Fruit fly (Drosophila melanogaster) whole organism, embryonic: ENCODE data around the gene CG6654.

Source experiments
- ATbp ChIP-seq: fragments of 200-800 bp; sonication (Bioruptor generic); optimal IDR thresholded peaks from 2 replicates; lab custom pipeline; 2017; ENCODE audit warnings: missing biosample characterization, mild to moderate bottlenecking, missing genetic modification characterization, missing genetic modification reagents
- Aef1 ChIP-seq: fragments of 200-800 bp; sonication (Bioruptor generic); IDR thresholded peaks from 3 replicates; pipeline ENCODE4 v1.3.6; 2022; ENCODE audit warnings: missing biosample characterization, missing genetic modification characterization
- CG15696 ChIP-seq: fragments of 200-800 bp; sonication (Bioruptor generic); optimal IDR thresholded peaks from 2 replicates; lab custom pipeline; 2019; ENCODE audit warnings: missing biosample characterization, mild to moderate bottlenecking, missing genetic modification characterization, moderate library complexity
- CG1602 ChIP-seq: fragments of 200-800 bp; sonication (Bioruptor generic); optimal IDR thresholded peaks from 3 replicates; lab custom pipeline; 2016; ENCODE audit warnings: missing biosample characterization, missing genetic modification characterization
- CG18262 ChIP-seq: fragments of 200-800 bp; optimal IDR thresholded peaks from 3 replicates; lab custom pipeline; 2019; ENCODE audit warnings: missing biosample characterization, mild to moderate bottlenecking, missing genetic modification characterization, moderate library complexity
- CG1832 ChIP-seq: fragments of 200-800 bp; sonication (Bioruptor generic); optimal IDR thresholded peaks from 2 replicates; lab custom pipeline; 2017; ENCODE audit warnings: missing biosample characterization, mild to moderate bottlenecking, missing genetic modification characterization, inconsistent platforms
- CG18476 ChIP-seq: fragments of 200-800 bp; sonication (Bioruptor generic); optimal IDR thresholded peaks from 2 replicates; lab custom pipeline; 2016; ENCODE audit warnings: missing biosample characterization, mild to moderate bottlenecking, missing genetic modification characterization
- CG2889 ChIP-seq: fragments of 200-800 bp; sonication (Bioruptor generic); IDR thresholded peaks from 3 replicates; pipeline ENCODE4 v1.3.6; 2022; ENCODE audit warnings: missing biosample characterization, missing genetic modification characterization
- CG34422 ChIP-seq: fragments of 200-800 bp; sonication (Bioruptor generic); IDR thresholded peaks from 3 replicates; pipeline ENCODE4 v1.3.6; 2022; ENCODE audit warnings: missing biosample characterization, missing genetic modification characterization
- CG3726 ChIP-seq: fragments of 200-800 bp; sonication (Bioruptor generic); IDR thresholded peaks from 3 replicates; pipeline ENCODE4, ENCODE4 v1.3.6; 2022; ENCODE audit warnings: missing biosample characterization, missing genetic modification characterization
- CG43689 ChIP-seq: fragments of 200-800 bp; sonication (Bioruptor generic); IDR thresholded peaks from 2 replicates; pipeline ENCODE4 v1.3.6; 2022; ENCODE audit warnings: missing biosample characterization, missing genetic modification characterization
- CG4404 ChIP-seq: fragments of 200-800 bp; sonication (Bioruptor generic); IDR thresholded peaks from 2 replicates; pipeline ENCODE4 v1.3.6; 2022; ENCODE audit warnings: missing biosample characterization, missing genetic modification characterization
- CG6175 ChIP-seq: fragments of 200-800 bp; sonication (Bioruptor generic); IDR thresholded peaks from 3 replicates; pipeline ENCODE4 v1.3.6; 2022; ENCODE audit warnings: missing biosample characterization, missing genetic modification characterization
- CG6254 ChIP-seq: fragments of 200-800 bp; sonication (Bioruptor generic); optimal IDR thresholded peaks from 3 replicates; lab custom pipeline; 2017; ENCODE audit warnings: mild to moderate bottlenecking, missing biosample characterization, missing genetic modification reagents, missing genetic modification characterization
- CG6854 ChIP-seq: fragments of 200-800 bp; sonication (Bioruptor generic); optimal IDR thresholded peaks from 3 replicates; lab custom pipeline; 2017; ENCODE audit warnings: missing biosample characterization, mild to moderate bottlenecking, missing genetic modification characterization
- CG7963 ChIP-seq: fragments of 200-800 bp; sonication (Bioruptor generic); IDR thresholded peaks from 3 replicates; pipeline ENCODE4 v1.3.6; 2022; ENCODE audit warnings: missing biosample characterization, missing genetic modification characterization; ENCODE audit not compliant: partially characterized antibody
- CG8388 ChIP-seq: fragments of 200-800 bp; sonication (Bioruptor generic); optimal IDR thresholded peaks from 2 replicates; lab custom pipeline; 2019; ENCODE audit warnings: missing biosample characterization, mild to moderate bottlenecking, missing genetic modification characterization, moderate library complexity
- CG9932 ChIP-seq: fragments of 200-800 bp; sonication (Bioruptor generic); IDR thresholded peaks from 2 replicates; pipeline ENCODE4 v1.3.6; 2022; ENCODE audit warnings: missing biosample characterization, missing genetic modification characterization
- CHES-1-like ChIP-seq: fragments of 200-800 bp; sonication (Bioruptor generic); optimal IDR thresholded peaks from 2 replicates; lab custom pipeline; 2016; ENCODE audit warnings: missing biosample characterization, missing genetic modification characterization
- Camta ChIP-seq: fragments of 200-800 bp; sonication (Bioruptor generic); optimal IDR thresholded peaks from 2 replicates; lab custom pipeline; 2016; ENCODE audit warnings: missing biosample characterization, missing genetic modification characterization
- D19B ChIP-seq: fragments of 200-800 bp; sonication (Bioruptor generic); optimal IDR thresholded peaks from 2 replicates; lab custom pipeline; 2017; ENCODE audit warnings: missing biosample characterization, mild to moderate bottlenecking, missing genetic modification characterization
- Dip3 ChIP-seq: fragments of 200-800 bp; sonication (Bioruptor generic); optimal IDR thresholded peaks from 3 replicates; lab custom pipeline; 2016; ENCODE audit warnings: missing biosample characterization, missing genetic modification characterization
- E2f1 ChIP-seq: fragments of 200-800 bp; sonication (Bioruptor generic); IDR thresholded peaks from 2 replicates; pipeline ENCODE4 v1.3.6; 2022; ENCODE audit warnings: missing biosample characterization, missing genetic modification characterization
- Ets97D ChIP-seq: fragments of 200-800 bp; sonication (Bioruptor generic); optimal IDR thresholded peaks from 3 replicates; lab custom pipeline; 2016; ENCODE audit warnings: missing biosample characterization, missing genetic modification characterization
- Fer1 ChIP-seq: fragments of 200-800 bp; sonication (Bioruptor generic); optimal IDR thresholded peaks from 2 replicates; lab custom pipeline; 2017; ENCODE audit warnings: missing biosample characterization, mild to moderate bottlenecking, missing genetic modification characterization
- Gsc ChIP-seq: fragments of 200-800 bp; sonication (Bioruptor generic); IDR thresholded peaks from 2 replicates; pipeline ENCODE4 v1.3.6; 2022; ENCODE audit warnings: missing biosample characterization, missing genetic modification characterization
- HHEX ChIP-seq: fragments of 200-800 bp; sonication (Bioruptor generic); optimal IDR thresholded peaks from 3 replicates; lab custom pipeline; 2017; ENCODE audit warnings: missing biosample characterization, mild to moderate bottlenecking, missing genetic modification characterization, missing genetic modification reagents
- HLHmδ ChIP-seq: fragments of 200-800 bp; sonication (Bioruptor generic); optimal IDR thresholded peaks from 2 replicates; lab custom pipeline; 2018; ENCODE audit warnings: missing biosample characterization, mild to moderate bottlenecking, missing genetic modification characterization, moderate library complexity
- Hmx ChIP-seq: fragments of 200-800 bp; sonication (Bioruptor generic); optimal IDR thresholded peaks from 2 replicates; lab custom pipeline; 2016; ENCODE audit warnings: missing biosample characterization, missing genetic modification characterization
- Lpt ChIP-seq: fragments of >200 bp; optimal IDR thresholded peaks from 2 replicates; lab custom pipeline; 2018; ENCODE audit warnings: missing biosample characterization, missing genetic modification characterization
- Nf-YC ChIP-seq: fragments of 200-800 bp; optimal IDR thresholded peaks from 3 replicates; lab custom pipeline; 2019; ENCODE audit warnings: missing biosample characterization, mild to moderate bottlenecking, missing genetic modification characterization, moderate library complexity
- ap ChIP-seq: fragments of 200-800 bp; sonication (Bioruptor generic); IDR thresholded peaks from 2 replicates; pipeline ENCODE4 v1.3.6; 2022; ENCODE audit warnings: missing biosample characterization, missing genetic modification characterization
- bcd ChIP-seq: fragments of 200-800 bp; sonication (Bioruptor generic); optimal IDR thresholded peaks from 2 replicates; lab custom pipeline; 2017; ENCODE audit warnings: missing biosample characterization, mild to moderate bottlenecking, missing genetic modification characterization
- cato ChIP-seq: fragments of 200-800 bp; sonication (Bioruptor generic); optimal IDR thresholded peaks from 2 replicates; lab custom pipeline; 2016; ENCODE audit warnings: missing biosample characterization, missing genetic modification characterization, borderline replicate concordance
- dm ChIP-seq: fragments of 200-800 bp; sonication (Bioruptor generic); optimal IDR thresholded peaks from 3 replicates; lab custom pipeline; 2016; ENCODE audit warnings: missing biosample characterization, missing genetic modification characterization
- dmrt11E ChIP-seq: fragments of 200-800 bp; sonication (Bioruptor generic); optimal IDR thresholded peaks from 3 replicates; lab custom pipeline; 2018; ENCODE audit warnings: missing biosample characterization, mild to moderate bottlenecking, missing genetic modification characterization, moderate library complexity
- gcm2 ChIP-seq: fragments of 200-800 bp; sonication (Bioruptor generic); optimal IDR thresholded peaks from 2 replicates; lab custom pipeline; 2016; ENCODE audit warnings: missing biosample characterization, missing genetic modification characterization
- gfzf ChIP-seq: fragments of 200-800 bp; sonication (Bioruptor generic); optimal IDR thresholded peaks from 2 replicates; lab custom pipeline; 2016; ENCODE audit warnings: missing biosample characterization, mild to moderate bottlenecking, missing genetic modification characterization, moderate library complexity
- lab ChIP-seq: fragments of 200-800 bp; sonication (Bioruptor generic); optimal IDR thresholded peaks from 3 replicates; lab custom pipeline; 2017; ENCODE audit warnings: missing biosample characterization, missing genetic modification characterization, mild to moderate bottlenecking, moderate library complexity, missing genetic modification reagents
- mam ChIP-seq: fragments of 200-800 bp; sonication (Bioruptor generic); optimal IDR thresholded peaks from 3 replicates; lab custom pipeline; 2016; ENCODE audit warnings: missing biosample characterization, missing genetic modification characterization
- mirr ChIP-seq: fragments of 200-800 bp; sonication (Bioruptor generic); optimal IDR thresholded peaks from 3 replicates; lab custom pipeline; 2018; ENCODE audit warnings: missing biosample characterization, mild to moderate bottlenecking, missing genetic modification characterization
- odd ChIP-seq: fragments of 200-800 bp; sonication (Bioruptor generic); optimal IDR thresholded peaks from 2 replicates; lab custom pipeline; 2017; ENCODE audit warnings: missing biosample characterization, mild to moderate bottlenecking, missing genetic modification characterization
- pum ChIP-seq: fragments of 200-800 bp; sonication (Bioruptor generic); optimal IDR thresholded peaks from 2 replicates; lab custom pipeline; 2016; ENCODE audit warnings: missing biosample characterization, missing genetic modification characterization
- sens ChIP-seq: fragments of 200-800 bp; sonication (Bioruptor generic); peaks from one replicate; lab custom pipeline; 2016; ENCODE audit warnings: missing biosample characterization, missing genetic modification characterization
- tx ChIP-seq: fragments of 200-800 bp; sonication (Bioruptor generic); optimal IDR thresholded peaks from 2 replicates; lab custom pipeline; 2016; ENCODE audit warnings: missing biosample characterization, missing genetic modification characterization
- unpg ChIP-seq: fragments of 200-800 bp; sonication (Bioruptor generic); optimal IDR thresholded peaks from 3 replicates; lab custom pipeline; 2018; ENCODE audit warnings: missing biosample characterization, mild to moderate bottlenecking, missing genetic modification characterization, moderate library complexity
- usp ChIP-seq: fragments of >200 bp; optimal IDR thresholded peaks from 2 replicates; lab custom pipeline; 2017; ENCODE audit warnings: missing biosample characterization, missing genetic modification characterization
- zen ChIP-seq: fragments of 200-800 bp; sonication (Bioruptor generic); optimal IDR thresholded peaks from 3 replicates; lab custom pipeline; 2018; ENCODE audit warnings: missing biosample characterization, mild to moderate bottlenecking, missing genetic modification characterization, moderate library complexity

Gene CG6654

DNA sequence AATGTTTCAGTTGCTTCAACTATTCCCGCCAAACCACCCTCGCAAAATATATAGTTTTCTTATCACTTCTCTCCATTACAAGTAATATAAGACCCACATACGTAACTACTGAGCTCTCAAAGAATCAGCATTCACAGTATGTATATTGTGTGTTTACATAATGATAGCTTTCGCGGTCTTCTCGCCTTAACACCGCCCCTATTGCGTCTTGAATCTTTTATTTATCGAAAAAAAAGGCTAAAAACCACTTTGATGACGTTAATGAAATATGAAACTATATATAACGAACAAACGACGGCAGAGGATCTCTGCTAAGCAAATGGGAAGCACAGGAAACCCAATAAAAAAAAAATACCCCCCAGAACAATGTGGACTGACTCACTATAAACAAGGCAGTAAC lies 16.1 kb downstream of the CG6654 start (continued):
- TF ChIP-seq odd (GFP tag; lab: Kevin White, UChicago) (no peak), CG18476 (GFP tag; lab: Kevin White, UChicago) (peak; percentile 24), CG2889 (no peak), CG8388 (GFP tag; lab: Kevin White, UChicago) (no peak), gfzf (GFP tag; lab: Kevin White, UChicago) (no peak), CHES-1-like (GFP tag; lab: Kevin White, UChicago) (no peak), dmrt11E (tag; lab: Kevin White, UChicago) (no peak), CG3726 (GFP tag; lab: Robert Waterston, UW) (no peak), sens (GFP tag; lab: Kevin White, UChicago) (no peak), Fer1 (GFP tag; lab: Kevin White, UChicago) (peak; percentile 18), Nf-YC (tag; lab: Kevin White, UChicago) (no peak), Aef1 (GFP tag; lab: Robert Waterston, UW) (no peak), mam (no peak), CG1832 (GFP tag; lab: Kevin White, UChicago) (no peak), lab (GFP tag; lab: Kevin White, UChicago) (peak; percentile 20), cato (GFP tag; lab: Kevin White, UChicago) (no peak), Lpt (GFP tag; lab: Kevin White, UChicago) (no peak), HHEX (GFP tag; lab: Kevin White, UChicago) (peak; percentile 12)

- TF ChIP-seq CG18262 (tag; lab: Kevin White, UChicago) (no peak), ATbp (GFP tag; lab: Kevin White, UChicago) (peak; percentile 44), Camta (GFP tag; lab: Kevin White, UChicago) (no peak), CG6254 (GFP tag; lab: Kevin White, UChicago) (no peak), CG43689 (no peak), CG9932 (GFP tag; lab: Robert Waterston, UW) (peak; percentile 91), CG1602 (GFP tag; lab: Kevin White, UChicago) (peak; percentile 79), CG34422 (GFP tag; lab: Robert Waterston, UW) (peak; percentile 72), mirr (peak; percentile 29), CG4404 (GFP tag; lab: Robert Waterston, UW) (peak; percentile 75; the same call in 1 of the 2 replicates), CG6175 (peak; percentile 63; the same call in 1 of the 3 replicates), ap (no peak), mam (peak; percentile 71), HLHmδ (peak; percentile 63), Hmx (peak; percentile 61), Gsc (GFP tag; lab: Robert Waterston, UW) (no peak), gcm2 (GFP tag; lab: Kevin White, UChicago) (peak; percentile 78), CG6854 (GFP tag; lab: Kevin White, UChicago) (no peak), tx (GFP tag; lab: Kevin White, UChicago) (peak; percentile 60), bcd (GFP tag; lab: Kevin White, UChicago) (peak; percentile 69), unpg (no peak), D19B (GFP tag; lab: Kevin White, UChicago) (no peak), usp (GFP tag; lab: Kevin White, UChicago) (no peak), CG15696 (tag; lab: Kevin White, UChicago) (peak; percentile 73), Ets97D (GFP tag; lab: Kevin White, UChicago) (peak; percentile 63), zen (tag; lab: Kevin White, UChicago) (peak; percentile 26), E2f1 (GFP tag; lab: Robert Waterston, UW) (no peak), pum (GFP tag; lab: Kevin White, UChicago) (peak; percentile 50), dm (GFP tag; lab: Kevin White, UChicago) (peak; percentile 42), Dip3 (GFP tag; lab: Kevin White, UChicago) (peak; percentile 73), CG7963 (GFP tag; lab: Robert Waterston, UW) (peak; percentile 28; the same call in 2 of the 3 replicates)
Measured at dm6 chr3R:15196134-15197034, 17.1 kb downstream of the CG6654 start, which contains the start of the genes Kpc1 and CG42542. TSS of gene Kpc1 (minus strand) at chr3R:15196210. TSS of gene CG42542 (plus strand) at chr3R:15196598.
